Worm (Caenorhabditis elegans) whole organism, young adult: ENCODE results near the gene rbg-3.

Source experiments
- B0336.3 ChIP-seq: fragments of 200-800 bp; sonication (Bioruptor generic); IDR thresholded peaks from 2 replicates; pipeline ENCODE4 v1.3.6; 2022; ENCODE audit warnings: missing genetic modification characterization, missing compliant biosample characterization
- D2030.7 ChIP-seq: fragments of 200-800 bp; sonication (Bioruptor generic); IDR thresholded peaks from 2 replicates; pipeline ENCODE4 v1.3.6; 2022; ENCODE audit warnings: missing genetic modification reagents, missing genetic modification characterization, missing compliant biosample characterization
- F23B12.7 ChIP-seq: sonication (generic microtip); optimal IDR thresholded peaks from 2 replicates; lab custom pipeline; 2017; ENCODE audit warnings: missing genetic modification characterization, mild to moderate bottlenecking, missing compliant biosample characterization, antibody characterized with exemption, moderate library complexity; ENCODE audit not compliant: insufficient read depth
- F33H1.4 ChIP-seq: fragments of 200-800 bp; sonication (Bioruptor generic); IDR thresholded peaks from 2 replicates; pipeline ENCODE4 v1.3.6; 2022; ENCODE audit warnings: missing genetic modification reagents, missing genetic modification characterization, missing compliant biosample characterization
- F37B4.10 ChIP-seq: fragments of 200-800 bp; sonication (Bioruptor generic); IDR thresholded peaks from 2 replicates; pipeline ENCODE4 v1.3.6; 2022; ENCODE audit warnings: missing genetic modification characterization, missing compliant biosample characterization
- F49E8.2 ChIP-seq: sonication (generic microtip); optimal IDR thresholded peaks from 3 replicates; lab custom pipeline; 2017; ENCODE audit warnings: missing genetic modification characterization, mild to moderate bottlenecking, missing compliant biosample characterization, antibody characterized with exemption, moderate library complexity; ENCODE audit not compliant: insufficient read depth
- T26A5.8 ChIP-seq: sonication (generic microtip); optimal IDR thresholded peaks from 2 replicates; lab custom pipeline; 2016; ENCODE audit warnings: missing genetic modification characterization, missing compliant biosample characterization
- ama-1 ChIP-seq, 3 experiments: fragments of 150-350 bp in 1 of 3; sonication (generic microtip) in 2 of 3; optimal IDR thresholded peaks; 2 replicates each; lab custom pipeline; 2014 to 2018; ENCODE audit warnings: missing biosample characterization in 2 of 3, missing genetic modification characterization in 2 of 3, missing genetic modification reagents in 2 of 3
- aptf-3 ChIP-seq: fragments of 200-800 bp; sonication (Bioruptor generic); IDR thresholded peaks from 2 replicates; pipeline ENCODE4 v1.3.6; 2022; ENCODE audit warnings: missing genetic modification characterization, missing compliant biosample characterization
- attf-6 ChIP-seq: fragments of 200-800 bp; sonication (Bioruptor generic); IDR thresholded peaks from 2 replicates; pipeline ENCODE4 v1.3.6; 2022; ENCODE audit warnings: missing genetic modification reagents, missing genetic modification characterization, missing compliant biosample characterization
- bed-2 ChIP-seq: fragments of 200-800 bp; sonication (Bioruptor generic); IDR thresholded peaks from 2 replicates; pipeline ENCODE4 v1.3.6; 2022; ENCODE audit warnings: missing genetic modification reagents, missing genetic modification characterization, missing compliant biosample characterization
- cebp-1 ChIP-seq, 2 experiments: fragments of 200-800 bp in 1 of 2; sonication (Bioruptor generic) in 1 of 2; sonication (generic microtip) in 1 of 2; IDR thresholded peaks in 1 of 2; optimal IDR thresholded peaks in 1 of 2; 2 replicates each; pipeline versions ENCODE4 v1.3.6 to Lab custom; 2017 to 2022; ENCODE audit warnings: missing compliant biosample characterization in 2 of 2, missing genetic modification characterization in 2 of 2, mild to moderate bottlenecking in 1 of 2, missing genetic modification reagents in 1 of 2, moderate library complexity in 1 of 2
- ceh-79 ChIP-seq: sonication (generic microtip); optimal IDR thresholded peaks from 2 replicates; lab custom pipeline; 2017; ENCODE audit warnings: mild to moderate bottlenecking, missing genetic modification characterization, missing compliant biosample characterization
- ceh-91 ChIP-seq: fragments of 200-800 bp; sonication (Bioruptor generic); IDR thresholded peaks from 2 replicates; pipeline ENCODE4 v1.3.6; 2022; ENCODE audit warnings: missing genetic modification reagents, missing genetic modification characterization, missing compliant biosample characterization
- dpl-1 ChIP-seq: fragments of 150-350 bp; optimal IDR thresholded peaks from 2 replicates; lab custom pipeline; 2014; ENCODE audit warnings: missing biosample characterization, missing genetic modification reagents, missing genetic modification characterization
- egl-44 ChIP-seq: fragments of 200-800 bp; sonication (Bioruptor generic); IDR thresholded peaks from 2 replicates; pipeline ENCODE4 v1.3.6; 2022; ENCODE audit warnings: missing genetic modification reagents, missing genetic modification characterization, missing compliant biosample characterization
- gei-17 ChIP-seq: fragments of 200-800 bp; sonication (Bioruptor generic); optimal IDR thresholded peaks from 2 replicates; lab custom pipeline; 2018; ENCODE audit warnings: mild to moderate bottlenecking, missing genetic modification characterization, missing compliant biosample characterization
- him-1 ChIP-seq: sonication (generic microtip); optimal IDR thresholded peaks from 2 replicates; lab custom pipeline; 2016; ENCODE audit warnings: missing genotype, missing genetic modification reagents, missing genetic modification characterization, missing compliant biosample characterization
- let-526 ChIP-seq: fragments of 200-800 bp; sonication (Bioruptor generic); IDR thresholded peaks from 2 replicates; pipeline ENCODE4 v1.3.6; 2022; ENCODE audit warnings: missing genetic modification reagents, missing genetic modification characterization, missing compliant biosample characterization
- let-607 ChIP-seq, 2 experiments: fragments of 200-800 bp in 1 of 2; sonication (Bioruptor generic) in 1 of 2; sonication (generic microtip) in 1 of 2; optimal IDR thresholded peaks; 2 replicates each; lab custom pipeline; 2016 to 2018; ENCODE audit warnings: mild to moderate bottlenecking in 2 of 2, missing compliant biosample characterization in 2 of 2, missing genetic modification characterization in 2 of 2, moderate library complexity in 2 of 2, missing genotype in 1 of 2
- lsl-1 ChIP-seq: fragments of 200-800 bp; sonication (Bioruptor generic); optimal IDR thresholded peaks from 2 replicates; lab custom pipeline; 2018; ENCODE audit warnings: mild to moderate bottlenecking, missing genetic modification characterization, moderate library complexity, missing compliant biosample characterization
- madf-10 ChIP-seq: sonication (generic microtip); optimal IDR thresholded peaks from 2 replicates; lab custom pipeline; 2016; ENCODE audit warnings: mild to moderate bottlenecking, missing genetic modification characterization, missing compliant biosample characterization
- nfya-1 ChIP-seq: sonication (generic microtip); optimal IDR thresholded peaks from 2 replicates; lab custom pipeline; 2017; ENCODE audit warnings: antibody characterized with exemption, missing compliant biosample characterization, missing genetic modification characterization, borderline replicate concordance; ENCODE audit not compliant: insufficient read depth
- nfya-2 ChIP-seq: fragments of 200-800 bp; sonication (Bioruptor generic); IDR thresholded peaks from 2 replicates; pipeline ENCODE4 v1.3.6; 2022; ENCODE audit warnings: missing genetic modification reagents, missing genetic modification characterization, missing compliant biosample characterization
- nfyb-1 ChIP-seq: fragments of 200-800 bp; sonication (Bioruptor generic); IDR thresholded peaks from 2 replicates; pipeline ENCODE4 v1.3.6; 2022; ENCODE audit warnings: missing genetic modification reagents, missing genetic modification characterization, missing compliant biosample characterization
- nhr-120 ChIP-seq: fragments of 200-800 bp; sonication (Bioruptor generic); IDR thresholded peaks from 2 replicates; pipeline ENCODE4 v1.3.6; 2022; ENCODE audit warnings: missing genetic modification characterization, missing compliant biosample characterization
- nhr-179 ChIP-seq: sonication (generic microtip); optimal IDR thresholded peaks from 2 replicates; lab custom pipeline; 2016; ENCODE audit warnings: mild to moderate bottlenecking, missing genetic modification characterization, missing compliant biosample characterization
- nhr-80 ChIP-seq: sonication (generic microtip); optimal IDR thresholded peaks from 2 replicates; lab custom pipeline; 2016; ENCODE audit warnings: missing genetic modification characterization, missing compliant biosample characterization
- rec-8 ChIP-seq, 2 experiments: sonication (generic microtip); optimal IDR thresholded peaks; 2 replicates each; lab custom pipeline; 2016; ENCODE audit warnings: mild to moderate bottlenecking in 2 of 2, missing genetic modification characterization in 2 of 2, missing genetic modification reagents in 2 of 2, missing genotype in 2 of 2, missing biosample characterization in 1 of 2, missing compliant biosample characterization in 1 of 2, moderate library complexity in 1 of 2
- rpc-1 ChIP-seq, 2 experiments: fragments of 150-350 bp in 1 of 2; sonication (generic microtip) in 1 of 2; optimal IDR thresholded peaks; 2 replicates each; lab custom pipeline; 2014 to 2018; ENCODE audit warnings: missing biosample characterization in 1 of 2, missing genetic modification characterization in 1 of 2, missing genetic modification reagents in 1 of 2, missing genotype in 1 of 2
- sdz-38 ChIP-seq: sonication (generic microtip); optimal IDR thresholded peaks from 2 replicates; lab custom pipeline; 2016; ENCODE audit warnings: missing genotype, missing genetic modification characterization, missing compliant biosample characterization
- snpc-1.3 ChIP-seq: sonication (generic microtip); optimal IDR thresholded peaks from 2 replicates; lab custom pipeline; 2017; ENCODE audit warnings: missing genetic modification characterization, mild to moderate bottlenecking, missing compliant biosample characterization, antibody characterized with exemption, moderate library complexity, missing genotype, missing genetic modification reagents; ENCODE audit not compliant: insufficient read depth
- snpc-4 ChIP-seq, 5 experiments: fragments of 150-350 bp in 1 of 5; sonication (generic microtip) in 4 of 5; optimal IDR thresholded peaks; 2 replicates each; lab custom pipeline; 2014 to 2018; ENCODE audit warnings: missing genetic modification characterization in 5 of 5, missing biosample characterization in 3 of 5, antibody characterized with exemption in 2 of 5, mild to moderate bottlenecking in 2 of 5, missing compliant biosample characterization in 2 of 5, missing genotype in 2 of 5, moderate library complexity in 2 of 5, missing genetic modification reagents in 1 of 5
- sptf-2 ChIP-seq: fragments of 200-800 bp; sonication (Bioruptor generic); optimal IDR thresholded peaks from 2 replicates; lab custom pipeline; 2018; ENCODE audit warnings: mild to moderate bottlenecking, missing genetic modification characterization, missing compliant biosample characterization
- tlf-1 ChIP-seq: fragments of 200-800 bp; sonication (Bioruptor generic); optimal IDR thresholded peaks from 2 replicates; lab custom pipeline; 2018; ENCODE audit warnings: mild to moderate bottlenecking, missing genetic modification characterization, missing compliant biosample characterization
- xnd-1 ChIP-seq: sonication (generic microtip); optimal IDR thresholded peaks from 2 replicates; lab custom pipeline; 2016; ENCODE audit warnings: missing genotype, missing genetic modification reagents, missing genetic modification characterization, missing compliant biosample characterization
- zfh-2 ChIP-seq: fragments of 200-800 bp; sonication (Bioruptor generic); conservative IDR thresholded peaks from 2 replicates; pipeline ENCODE4 v1.3.6; 2022; ENCODE audit warnings: missing genetic modification reagents, missing genetic modification characterization, missing compliant biosample characterization
- ztf-22 ChIP-seq: fragments of 200-800 bp; sonication (Bioruptor generic); optimal IDR thresholded peaks from 2 replicates; lab custom pipeline; 2018; ENCODE audit warnings: mild to moderate bottlenecking, missing genetic modification characterization, moderate library complexity, missing compliant biosample characterization
- ztf-26 ChIP-seq: sonication (generic microtip); optimal IDR thresholded peaks from 2 replicates; lab custom pipeline; 2017; ENCODE audit warnings: missing genetic modification characterization, missing compliant biosample characterization
- ztf-3 ChIP-seq: fragments of 200-800 bp; sonication (Bioruptor generic); optimal IDR thresholded peaks from 2 replicates; lab custom pipeline; 2018; ENCODE audit warnings: mild to moderate bottlenecking, missing genetic modification characterization, missing compliant biosample characterization

The rbg-3 gene

ce11 chrIII:4792560-4793136, 38.4 kb downstream of the rbg-3 start, which contains the start of gene mip-1 (continued):
- TF ChIP-seq B0336.3 (GFP tag; lab: Robert Waterston, UW) (no peak), ztf-3 (GFP tag; lab: Kevin White, UChicago) (no peak), F23B12.7 (no peak), ztf-26 (tag; lab: Kevin White, UChicago) (no peak), madf-10 (tag; lab: Kevin White, UChicago) (no peak), let-607 (tag; optimal IDR thresholded peaks at IDR 0.05; lab: Kevin White, UChicago) (no peak), nfyb-1 (no peak), aptf-3 (GFP tag; lab: Robert Waterston, UW) (no peak), ceh-91 (peak; percentile 59), nhr-179 (no peak), snpc-4 (GFP tag; optimal IDR thresholded peaks at IDR 0.05; lab: Kevin White, UChicago) (no peak), snpc-4 (tag; optimal IDR thresholded peaks at IDR 0.05; lab: Kevin White, UChicago) (no peak), D2030.7 (peak; percentile 46), rec-8 (tag; optimal IDR thresholded peaks at IDR 0.05; lab: Kevin White, UChicago) (no peak), gei-17 (GFP tag; lab: Kevin White, UChicago) (no peak), F49E8.2 (peak; percentile 51), nhr-80 (tag; lab: Kevin White, UChicago) (no peak), lsl-1 (GFP tag; lab: Kevin White, UChicago) (peak; percentile 90), F33H1.4 (GFP tag; lab: Robert Waterston, UW) (peak; percentile 77), rpc-1 (optimal IDR thresholded peaks at IDR 0.05; lab: Kevin White, UChicago) (no peak), rpc-1 (tag; optimal IDR thresholded peaks at IDR 0.05; lab: Kevin White, UChicago) (no peak), ztf-22 (no peak), cebp-1 (GFP tag; IDR thresholded peaks at IDR 0.05; lab: Robert Waterston, UW) (no peak), cebp-1 (tag; optimal IDR thresholded peaks at IDR 0.05; lab: Kevin White, UChicago) (no peak), let-526 (GFP tag; lab: Robert Waterston, UW) (no peak), sdz-38 (tag; lab: Kevin White, UChicago) (no peak), attf-6 (no peak), nhr-120 (GFP tag; lab: Robert Waterston, UW) (no peak), egl-44 (GFP tag; lab: Robert Waterston, UW) (no peak), zfh-2 (GFP tag; lab: Robert Waterston, UW) (no peak), nfya-2 (GFP tag; lab: Robert Waterston, UW) (no peak), bed-2 (GFP tag; lab: Robert Waterston, UW) (no peak), tlf-1 (GFP tag; lab: Kevin White, UChicago) (no peak), ceh-79 (tag; lab: Kevin White, UChicago) (no peak), nfya-1 (tag; lab: Kevin White, UChicago) (no peak), sptf-2 (no peak), him-1 (tag; lab: Kevin White, UChicago) (no peak), ama-1 (optimal IDR thresholded peaks at IDR 0.05; lab: Kevin White, UChicago) (no peak), ama-1 (GFP tag; optimal IDR thresholded peaks at IDR 0.05; lab: Kevin White, UChicago) (no peak), F37B4.10 (GFP tag; lab: Robert Waterston, UW) (no peak), T26A5.8 (tag; lab: Kevin White, UChicago) (no peak), snpc-1.3 (tag; lab: Kevin White, UChicago) (peak; percentile 19), dpl-1 (GFP tag; lab: Kevin White, UChicago) (peak; percentile 78), xnd-1 (tag; lab: Kevin White, UChicago) (peak; percentile 68)
- TF ChIP-seq, all 124 proteins: peak for 14
